Fruit fly (Drosophila melanogaster) whole organism, embryonic: Measurements from ENCODE around the gene vir-1.

Experiments used
- Blimp-1 ChIP-seq: fragments of 200-800 bp; sonication (Bioruptor generic); optimal IDR thresholded peaks from 3 replicates; lab custom pipeline; 2018; ENCODE audit warnings: missing biosample characterization, missing genetic modification characterization, mild to moderate bottlenecking, moderate library complexity, missing genetic modification reagents
- Bteb2 ChIP-seq: fragments of 200-800 bp; sonication (Bioruptor generic); optimal IDR thresholded peaks from 2 replicates; lab custom pipeline; 2016; ENCODE audit warnings: missing biosample characterization, missing genetic modification characterization
- C15 ChIP-seq: fragments of 200-800 bp; sonication (Bioruptor generic); IDR thresholded peaks from 3 replicates; pipeline ENCODE4 v1.3.6; 2022; ENCODE audit warnings: missing biosample characterization, missing genetic modification characterization
- CG10147 ChIP-seq: fragments of 200-800 bp; sonication (Bioruptor generic); optimal IDR thresholded peaks from 2 replicates; lab custom pipeline; 2019; ENCODE audit warnings: missing biosample characterization, mild to moderate bottlenecking, missing genetic modification characterization, moderate library complexity
- CG10431 ChIP-seq: fragments of 200-800 bp; sonication (Bioruptor generic); optimal IDR thresholded peaks from 3 replicates; lab custom pipeline; 2018; ENCODE audit warnings: missing biosample characterization, mild to moderate bottlenecking, missing genetic modification characterization
- CG12219 ChIP-seq: fragments of 200-800 bp; sonication (Bioruptor generic); optimal IDR thresholded peaks from 3 replicates; lab custom pipeline; 2018; ENCODE audit warnings: missing biosample characterization, mild to moderate bottlenecking, missing genetic modification characterization
- CG14050 ChIP-seq: fragments of 200-800 bp; sonication (Bioruptor generic); IDR thresholded peaks from 3 replicates; pipeline ENCODE4 v1.3.6; 2022; ENCODE audit warnings: missing biosample characterization, missing genetic modification characterization
- CG15479 ChIP-seq: fragments of 200-800 bp; sonication (Bioruptor generic); optimal IDR thresholded peaks from 3 replicates; lab custom pipeline; 2019; ENCODE audit warnings: missing biosample characterization, mild to moderate bottlenecking, missing genetic modification characterization, moderate library complexity
- CG17359 ChIP-seq: fragments of 200-800 bp; sonication (Bioruptor generic); optimal IDR thresholded peaks from 3 replicates; lab custom pipeline; 2018; ENCODE audit warnings: missing biosample characterization, mild to moderate bottlenecking, missing genetic modification characterization, moderate library complexity
- CG17361 ChIP-seq: fragments of 200-800 bp; sonication (Bioruptor generic); IDR thresholded peaks from 3 replicates; pipeline ENCODE4 v1.3.6; 2022; ENCODE audit warnings: missing biosample characterization, missing genetic modification characterization
- CG4707 ChIP-seq: fragments of 200-800 bp; sonication (Bioruptor generic); optimal IDR thresholded peaks from 2 replicates; lab custom pipeline; 2018; ENCODE audit warnings: missing biosample characterization, mild to moderate bottlenecking, missing genetic modification characterization, moderate library complexity
- CG4730 ChIP-seq: fragments of 200-800 bp; sonication (Bioruptor generic); IDR thresholded peaks from 2 replicates; pipeline ENCODE4 v1.3.6; 2022; ENCODE audit warnings: missing biosample characterization, missing genetic modification characterization
- CG4854 ChIP-seq: fragments of 200-800 bp; sonication (Bioruptor generic); optimal IDR thresholded peaks from 2 replicates; lab custom pipeline; 2016; ENCODE audit warnings: missing biosample characterization, missing genetic modification characterization, inconsistent platforms
- CG6272 ChIP-seq: fragments of 200-800 bp; sonication (Bioruptor generic); IDR thresholded peaks from 2 replicates; pipeline ENCODE4 v1.3.6; 2022; ENCODE audit warnings: missing biosample characterization, missing genetic modification characterization
- CG6765 ChIP-seq: fragments of 200-800 bp; sonication (Bioruptor generic); optimal IDR thresholded peaks from 3 replicates; lab custom pipeline; 2017; ENCODE audit warnings: missing biosample characterization, mild to moderate bottlenecking, missing genetic modification characterization
- CG8281 ChIP-seq: fragments of 200-800 bp; sonication (Bioruptor generic); optimal IDR thresholded peaks from 2 replicates; lab custom pipeline; 2018; ENCODE audit warnings: missing biosample characterization, mild to moderate bottlenecking, missing genetic modification characterization, moderate library complexity
- CG8924 ChIP-seq: fragments of 200-800 bp; optimal IDR thresholded peaks from 3 replicates; lab custom pipeline; 2019; ENCODE audit warnings: missing biosample characterization, mild to moderate bottlenecking, missing genetic modification characterization, moderate library complexity
- CHES-1-like ChIP-seq: fragments of 200-800 bp; sonication (Bioruptor generic); optimal IDR thresholded peaks from 2 replicates; lab custom pipeline; 2016; ENCODE audit warnings: missing biosample characterization, missing genetic modification characterization
- D19B ChIP-seq: fragments of 200-800 bp; sonication (Bioruptor generic); optimal IDR thresholded peaks from 2 replicates; lab custom pipeline; 2017; ENCODE audit warnings: missing biosample characterization, mild to moderate bottlenecking, missing genetic modification characterization
- HHEX ChIP-seq: fragments of 200-800 bp; sonication (Bioruptor generic); optimal IDR thresholded peaks from 3 replicates; lab custom pipeline; 2017; ENCODE audit warnings: missing biosample characterization, mild to moderate bottlenecking, missing genetic modification characterization, missing genetic modification reagents
- HmgD ChIP-seq: fragments of 200-800 bp; sonication (Bioruptor generic); optimal IDR thresholded peaks from 3 replicates; lab custom pipeline; 2016; ENCODE audit warnings: missing biosample characterization, missing genetic modification characterization
- Lim3 ChIP-seq: fragments of 200-800 bp; sonication (Bioruptor generic); IDR thresholded peaks from 2 replicates; pipeline ENCODE4 v1.3.6; 2022; ENCODE audit warnings: missing biosample characterization, missing genetic modification characterization
- MESR4 ChIP-seq: fragments of 200-800 bp; sonication (Bioruptor generic); optimal IDR thresholded peaks from 2 replicates; lab custom pipeline; 2018; ENCODE audit warnings: missing biosample characterization, mild to moderate bottlenecking, missing genetic modification characterization, moderate library complexity
- Max ChIP-seq: fragments of 200-800 bp; sonication (Bioruptor generic); optimal IDR thresholded peaks from 2 replicates; lab custom pipeline; 2016; ENCODE audit warnings: missing biosample characterization, mild to moderate bottlenecking, missing genetic modification characterization
- Mes4 ChIP-seq: fragments of 200-800 bp; sonication (Bioruptor generic); optimal IDR thresholded peaks from 2 replicates; lab custom pipeline; 2016; ENCODE audit warnings: missing biosample characterization, missing genetic modification characterization
- NC2β ChIP-seq: fragments of 200-800 bp; sonication (Bioruptor generic); optimal IDR thresholded peaks from 2 replicates; lab custom pipeline; 2016; ENCODE audit warnings: missing biosample characterization, missing genetic modification characterization
- Nf-YC ChIP-seq: fragments of 200-800 bp; optimal IDR thresholded peaks from 3 replicates; lab custom pipeline; 2019; ENCODE audit warnings: missing biosample characterization, mild to moderate bottlenecking, missing genetic modification characterization, moderate library complexity
- Rfx ChIP-seq: fragments of 200-800 bp; sonication (Bioruptor generic); IDR thresholded peaks from 2 replicates; pipeline ENCODE4 v1.3.6; 2022; ENCODE audit warnings: missing biosample characterization, missing genetic modification characterization
- Six4 ChIP-seq: fragments of 200-800 bp; sonication (Bioruptor generic); optimal IDR thresholded peaks from 2 replicates; lab custom pipeline; 2016; ENCODE audit warnings: missing biosample characterization, missing genetic modification characterization
- Ssrp ChIP-seq: fragments of 200-800 bp; sonication (Bioruptor generic); optimal IDR thresholded peaks from 2 replicates; lab custom pipeline; 2018; ENCODE audit warnings: missing biosample characterization, mild to moderate bottlenecking, missing genetic modification characterization, moderate library complexity
- Xbp1 ChIP-seq: fragments of 200-800 bp; sonication (Bioruptor generic); optimal IDR thresholded peaks from 3 replicates; lab custom pipeline; 2016; ENCODE audit warnings: missing biosample characterization, mild to moderate bottlenecking, missing genetic modification characterization
- amos ChIP-seq: fragments of 200-800 bp; sonication (Bioruptor generic); IDR thresholded peaks from 2 replicates; pipeline ENCODE4 v1.3.6; 2022; ENCODE audit warnings: missing biosample characterization, missing genetic modification characterization; ENCODE audit not compliant: partially characterized antibody
- bbx ChIP-seq: fragments of 200-800 bp; sonication (Bioruptor generic); IDR thresholded peaks from 2 replicates; pipeline ENCODE4 v1.3.6; 2022; ENCODE audit warnings: missing biosample characterization, missing genetic modification characterization; ENCODE audit not compliant: partially characterized antibody
- chn ChIP-seq: fragments of 200-800 bp; sonication (Bioruptor generic); optimal IDR thresholded peaks from 2 replicates; lab custom pipeline; 2016; ENCODE audit warnings: missing biosample characterization, missing genetic modification characterization
- corto ChIP-seq: fragments of 200-800 bp; sonication (Bioruptor generic); optimal IDR thresholded peaks from 2 replicates; lab custom pipeline; 2016; ENCODE audit warnings: missing biosample characterization, mild to moderate bottlenecking, missing genetic modification characterization, moderate library complexity
- crp ChIP-seq, 2 experiments: fragments of 200-800 bp; sonication (Bioruptor generic); optimal IDR thresholded peaks; 2 replicates in 1 of 2; 3 replicates in 1 of 2; lab custom pipeline; 2017; ENCODE audit warnings: missing biosample characterization in 2 of 2, missing genetic modification characterization in 2 of 2, mild to moderate bottlenecking in 1 of 2, moderate library complexity in 1 of 2
- cwo ChIP-seq: fragments of 200-800 bp; sonication (Bioruptor generic); optimal IDR thresholded peaks from 3 replicates; lab custom pipeline; 2017; ENCODE audit warnings: missing biosample characterization, missing genetic modification characterization, mild to moderate bottlenecking, moderate library complexity, missing genetic modification reagents
- dan ChIP-seq: fragments of 200-800 bp; sonication (Bioruptor generic); IDR thresholded peaks from 2 replicates; pipeline ENCODE4 v1.3.6; 2022; ENCODE audit warnings: missing biosample characterization, missing genetic modification characterization
- dpn ChIP-seq, 2 experiments: fragments of 200-800 bp; sonication (Bioruptor generic); optimal IDR thresholded peaks; 3 replicates each; lab custom pipeline; 2016; ENCODE audit warnings: missing biosample characterization in 2 of 2, missing genetic modification characterization in 2 of 2
- ken ChIP-seq: fragments of 200-800 bp; sonication (Bioruptor generic); IDR thresholded peaks from 3 replicates; pipeline ENCODE4 v1.3.6; 2022; ENCODE audit warnings: missing biosample characterization, missing genetic modification characterization
- lab ChIP-seq: fragments of 200-800 bp; sonication (Bioruptor generic); optimal IDR thresholded peaks from 3 replicates; lab custom pipeline; 2017; ENCODE audit warnings: missing biosample characterization, missing genetic modification characterization, mild to moderate bottlenecking, moderate library complexity, missing genetic modification reagents
- p53 ChIP-seq: fragments of 200-800 bp; sonication (Bioruptor generic); optimal IDR thresholded peaks from 2 replicates; lab custom pipeline; 2016; ENCODE audit warnings: missing biosample characterization, missing genetic modification characterization
- sna ChIP-seq: fragments of 200-800 bp; sonication (Bioruptor generic); IDR thresholded peaks from 2 replicates; pipeline ENCODE4 v1.3.6; 2022; ENCODE audit warnings: missing biosample characterization, missing genetic modification characterization; ENCODE audit not compliant: partially characterized antibody
- stc ChIP-seq: fragments of 200-800 bp; sonication (Bioruptor generic); IDR thresholded peaks from 2 replicates; pipeline ENCODE4 v1.3.6; 2022; ENCODE audit warnings: missing biosample characterization, missing genetic modification characterization
- tna ChIP-seq: fragments of 200-800 bp; sonication (Bioruptor generic); IDR thresholded peaks from 2 replicates; pipeline ENCODE4 v1.3.6; 2022; ENCODE audit warnings: missing biosample characterization, missing genetic modification characterization; ENCODE audit not compliant: partially characterized antibody
- ttk ChIP-seq: fragments of 200-800 bp; sonication (Bioruptor generic); IDR thresholded peaks from 2 replicates; pipeline ENCODE4 v2.1.2; 2022; ENCODE audit warnings: missing biosample characterization, missing genetic modification characterization
- unc-4 ChIP-seq: fragments of 200-800 bp; sonication (Bioruptor generic); IDR thresholded peaks from 2 replicates; pipeline ENCODE4 v1.3.6; 2022; ENCODE audit warnings: missing biosample characterization, missing genetic modification characterization; ENCODE audit not compliant: partially characterized antibody
- zen ChIP-seq: fragments of 200-800 bp; sonication (Bioruptor generic); optimal IDR thresholded peaks from 3 replicates; lab custom pipeline; 2018; ENCODE audit warnings: missing biosample characterization, mild to moderate bottlenecking, missing genetic modification characterization, moderate library complexity
- zen2 ChIP-seq: fragments of 200-800 bp; sonication (Bioruptor generic); IDR thresholded peaks from 3 replicates; pipeline ENCODE4 v1.3.6; 2022; ENCODE audit warnings: missing biosample characterization, missing genetic modification characterization; ENCODE audit not compliant: partially characterized antibody

vir-1 gene

dm6 chr2L:12365964-12366482, 57.2 kb downstream of the vir-1 start (continued):
- TF ChIP-seq CG17359 (tag; lab: Kevin White, UChicago) = peak; percentile 31
- peak; percentile 56 for TF ChIP-seq sna (GFP tag; lab: Robert Waterston, UW)
- TF ChIP-seq zen (tag; lab: Kevin White, UChicago) = no peak
- TF ChIP-seq HHEX (GFP tag; lab: Kevin White, UChicago) = peak; percentile 47
- peak; percentile 52 for TF ChIP-seq CG6765 (GFP tag; lab: Kevin White, UChicago)
- TF ChIP-seq CHES-1-like = no peak
- no peak for TF ChIP-seq CG17361
- peak in 1 of 2 experiments; percentile 83 for TF ChIP-seq crp (GFP tag; optimal IDR thresholded peaks at IDR 0.05; lab: Kevin White, UChicago)
- TF ChIP-seq cwo = peak; percentile 33
- no peak for TF ChIP-seq corto (GFP tag; lab: Kevin White, UChicago)
- peak; percentile 74 for TF ChIP-seq Nf-YC
- TF ChIP-seq Mes4 = peak; percentile 18
- no peak for TF ChIP-seq C15 (GFP tag; lab: Robert Waterston, UW)
- TF ChIP-seq lab (GFP tag; lab: Kevin White, UChicago) = peak; percentile 54
- no peak for TF ChIP-seq MESR4 (GFP tag; lab: Kevin White, UChicago)
- TF ChIP-seq CG15479 (GFP tag; lab: Kevin White, UChicago) = peak; percentile 42
- TF ChIP-seq HmgD (GFP tag; lab: Kevin White, UChicago) = no peak
- TF ChIP-seq D19B (GFP tag; lab: Kevin White, UChicago) = no peak
- no peak for TF ChIP-seq dan (GFP tag; lab: Robert Waterston, UW)
- TF ChIP-seq bbx (GFP tag; lab: Robert Waterston, UW) = 0 out of 2 replicates have a peak, but pooled peaks have one; percentile 39
- no peak for TF ChIP-seq CG4730 (GFP tag; lab: Robert Waterston, UW)
- no peak for TF ChIP-seq Lim3
- TF ChIP-seq CG8924 (tag; lab: Kevin White, UChicago) = no peak
- TF ChIP-seq stc (GFP tag; lab: Robert Waterston, UW) = 0 out of 2 replicates have a peak, but pooled peaks have one; percentile 5
- peak; percentile 24; the same call in 1 of the 2 replicates for TF ChIP-seq Rfx
- no peak for TF ChIP-seq dpn (GFP tag; optimal IDR thresholded peaks at IDR 0.05; lab: Kevin White, UChicago)
- no peak for TF ChIP-seq tna
- TF ChIP-seq Six4 = no peak
- TF ChIP-seq Blimp-1 (GFP tag; lab: Kevin White, UChicago) = no peak
- no peak for TF ChIP-seq CG6272 (GFP tag; lab: Robert Waterston, UW)
- no peak for TF ChIP-seq NC2β
- no peak for TF ChIP-seq p53 (GFP tag; lab: Kevin White, UChicago)
- TF ChIP-seq CG8281 (tag; lab: Kevin White, UChicago) = peak; percentile 27
- no peak for TF ChIP-seq Ssrp (tag; lab: Kevin White, UChicago)
- TF ChIP-seq amos (GFP tag; lab: Robert Waterston, UW) = no peak
- TF ChIP-seq ken (GFP tag; lab: Robert Waterston, UW) = no peak
- TF ChIP-seq CG4854 (GFP tag; lab: Kevin White, UChicago) = no peak
- TF ChIP-seq CG10431 (GFP tag; lab: Kevin White, UChicago) = peak; percentile 20
- TF ChIP-seq unc-4 = no peak; the same call in 1 of the 2 replicates
- no peak for TF ChIP-seq Bteb2 (GFP tag; lab: Kevin White, UChicago)
- peak; percentile 50; the same call in 1 of the 3 replicates for TF ChIP-seq zen2 (GFP tag; lab: Robert Waterston, UW)
- TF ChIP-seq CG14050 (GFP tag; lab: Robert Waterston, UW) = no peak
- TF ChIP-seq Max = no peak
- no peak for TF ChIP-seq ttk (GFP tag; lab: Robert Waterston, UW)
- peak; percentile 48 for TF ChIP-seq CG12219 (GFP tag; lab: Kevin White, UChicago)
- no peak for TF ChIP-seq chn
- peak; percentile 23 for TF ChIP-seq CG4707 (GFP tag; lab: Kevin White, UChicago)
- TF ChIP-seq CG10147 (GFP tag; lab: Kevin White, UChicago) = no peak
- TF ChIP-seq Xbp1 = no peak
